Worm (Caenorhabditis elegans) whole organism, late embryonic: ENCODE measurements around the gene metr-1.

Source experiments
- C08G9.2 ChIP-seq: sonication (generic microtip); optimal IDR thresholded peaks from 2 replicates; lab custom pipeline; 2016; ENCODE audit warnings: mild to moderate bottlenecking, missing genetic modification characterization, moderate library complexity, missing compliant biosample characterization
- C38D4.7 ChIP-seq: fragments of 200-800 bp; sonication (Bioruptor generic); optimal IDR thresholded peaks from 2 replicates; lab custom pipeline; 2018; ENCODE audit warnings: mild to moderate bottlenecking, missing genetic modification characterization, moderate library complexity, missing compliant biosample characterization
- K02D7.2 ChIP-seq: sonication (generic microtip); optimal IDR thresholded peaks from 2 replicates; lab custom pipeline; 2017; ENCODE audit warnings: mild to moderate bottlenecking, missing genetic modification characterization, missing compliant biosample characterization
- K09A11.1 ChIP-seq: sonication (generic microtip); optimal IDR thresholded peaks from 2 replicates; lab custom pipeline; 2017; ENCODE audit warnings: antibody characterized with exemption, mild to moderate bottlenecking, missing genetic modification characterization, missing compliant biosample characterization; ENCODE audit not compliant: insufficient read depth
- Y22D7AL.16 ChIP-seq: sonication (generic microtip); optimal IDR thresholded peaks from 2 replicates; lab custom pipeline; 2016; ENCODE audit warnings: missing genetic modification characterization, missing compliant biosample characterization
- ahr-1 ChIP-seq: sonication (generic microtip); optimal IDR thresholded peaks from 2 replicates; lab custom pipeline; 2016; ENCODE audit warnings: missing genetic modification characterization, missing compliant biosample characterization
- ama-1 ChIP-seq: fragments of 150-350 bp; optimal IDR thresholded peaks from 2 replicates; lab custom pipeline; 2014
- ceh-19 ChIP-seq: fragments of 200-800 bp; sonication (Bioruptor generic); optimal IDR thresholded peaks from 2 replicates; lab custom pipeline; 2018; ENCODE audit warnings: mild to moderate bottlenecking, missing genetic modification characterization, missing compliant biosample characterization
- ceh-30 ChIP-seq: fragments of 150-350 bp; optimal IDR thresholded peaks from 2 replicates; lab custom pipeline; 2014; ENCODE audit warnings: missing biosample characterization, missing genetic modification characterization
- ceh-31 ChIP-seq: sonication (generic microtip); optimal IDR thresholded peaks from 2 replicates; lab custom pipeline; 2016; ENCODE audit warnings: missing genetic modification characterization, missing compliant biosample characterization
- ceh-6 ChIP-seq: fragments of 200-800 bp; sonication (Bioruptor generic); optimal IDR thresholded peaks from 2 replicates; lab custom pipeline; 2018; ENCODE audit warnings: mild to moderate bottlenecking, missing genetic modification characterization, missing compliant biosample characterization
- che-1 ChIP-seq: sonication (generic microtip); optimal IDR thresholded peaks from 2 replicates; lab custom pipeline; 2016; ENCODE audit warnings: mild to moderate bottlenecking, missing genetic modification characterization, missing compliant biosample characterization
- eyg-1 ChIP-seq: sonication (generic microtip); optimal IDR thresholded peaks from 2 replicates; lab custom pipeline; 2016; ENCODE audit warnings: missing genotype, missing genetic modification characterization, missing compliant biosample characterization
- fkh-6 ChIP-seq: sonication (generic microtip); optimal IDR thresholded peaks from 2 replicates; lab custom pipeline; 2016; ENCODE audit warnings: missing genetic modification characterization, missing compliant biosample characterization
- gmeb-2 ChIP-seq: sonication (generic microtip); optimal IDR thresholded peaks from 2 replicates; lab custom pipeline; 2016; ENCODE audit warnings: missing genetic modification characterization, inconsistent platforms, missing compliant biosample characterization
- hlh-30 ChIP-seq: sonication (generic microtip); optimal IDR thresholded peaks from 2 replicates; lab custom pipeline; 2017; ENCODE audit warnings: antibody characterized with exemption, missing genetic modification characterization, missing compliant biosample characterization; ENCODE audit not compliant: insufficient read depth
- hlh-8 ChIP-seq: sonication (generic microtip); optimal IDR thresholded peaks from 2 replicates; lab custom pipeline; 2016; ENCODE audit warnings: missing genotype, missing genetic modification characterization, missing compliant biosample characterization
- madf-2 ChIP-seq: sonication (generic microtip); optimal IDR thresholded peaks from 2 replicates; lab custom pipeline; 2017; ENCODE audit warnings: missing genetic modification characterization, missing compliant biosample characterization
- mec-3 ChIP-seq: sonication (generic microtip); optimal IDR thresholded peaks from 2 replicates; lab custom pipeline; 2016; ENCODE audit warnings: borderline replicate concordance, missing genetic modification characterization, missing compliant biosample characterization
- nhr-232 ChIP-seq: sonication (generic microtip); optimal IDR thresholded peaks from 2 replicates; lab custom pipeline; 2016; ENCODE audit warnings: missing genetic modification characterization, missing compliant biosample characterization
- npax-4 ChIP-seq: sonication (generic microtip); optimal IDR thresholded peaks from 2 replicates; lab custom pipeline; 2016; ENCODE audit warnings: missing genetic modification characterization, missing compliant biosample characterization
- pat-9 ChIP-seq: fragments of 200-800 bp; sonication (Bioruptor generic); optimal IDR thresholded peaks from 2 replicates; lab custom pipeline; 2018; ENCODE audit warnings: mild to moderate bottlenecking, missing genetic modification characterization, moderate library complexity, missing compliant biosample characterization
- pax-1 ChIP-seq: fragments of 150-350 bp; optimal IDR thresholded peaks from 2 replicates; lab custom pipeline; 2014; ENCODE audit warnings: missing biosample characterization, missing genetic modification characterization
- pqm-1 ChIP-seq: sonication (generic microtip); optimal IDR thresholded peaks from 2 replicates; lab custom pipeline; 2016; ENCODE audit warnings: missing genetic modification characterization, missing compliant biosample characterization
- pros-1 ChIP-seq: fragments of 150-350 bp; optimal IDR thresholded peaks from 2 replicates; lab custom pipeline; 2014; ENCODE audit warnings: missing biosample characterization, missing genetic modification reagents, missing genetic modification characterization
- sdc-2 ChIP-seq: sonication (generic microtip); optimal IDR thresholded peaks from 2 replicates; lab custom pipeline; 2016; ENCODE audit warnings: missing genotype, missing genetic modification characterization, missing compliant biosample characterization
- sox-4 ChIP-seq: sonication (generic microtip); optimal IDR thresholded peaks from 2 replicates; lab custom pipeline; 2017; ENCODE audit warnings: mild to moderate bottlenecking, missing genetic modification characterization, inconsistent platforms, missing compliant biosample characterization
- tbx-7 ChIP-seq: sonication (generic microtip); optimal IDR thresholded peaks from 2 replicates; lab custom pipeline; 2016; ENCODE audit warnings: missing genotype, missing genetic modification characterization, missing compliant biosample characterization
- unc-42 ChIP-seq: sonication (generic microtip); optimal IDR thresholded peaks from 2 replicates; lab custom pipeline; 2016; ENCODE audit warnings: missing genotype, missing genetic modification characterization, missing compliant biosample characterization
- unc-55 ChIP-seq: sonication (generic microtip); optimal IDR thresholded peaks from 2 replicates; lab custom pipeline; 2017; ENCODE audit warnings: missing biosample characterization, missing genetic modification reagents, missing genetic modification characterization
- unc-86 ChIP-seq: sonication (generic microtip); optimal IDR thresholded peaks from 2 replicates; lab custom pipeline; 2016; ENCODE audit warnings: missing genetic modification characterization, missing compliant biosample characterization
- zip-5 ChIP-seq: sonication (generic microtip); optimal IDR thresholded peaks from 2 replicates; lab custom pipeline; 2016; ENCODE audit warnings: missing genetic modification characterization, missing compliant biosample characterization
- ztf-16 ChIP-seq: sonication (generic microtip); optimal IDR thresholded peaks from 2 replicates; lab custom pipeline; 2017; ENCODE audit warnings: missing genetic modification characterization, missing compliant biosample characterization

metr-1 gene

DNA sequence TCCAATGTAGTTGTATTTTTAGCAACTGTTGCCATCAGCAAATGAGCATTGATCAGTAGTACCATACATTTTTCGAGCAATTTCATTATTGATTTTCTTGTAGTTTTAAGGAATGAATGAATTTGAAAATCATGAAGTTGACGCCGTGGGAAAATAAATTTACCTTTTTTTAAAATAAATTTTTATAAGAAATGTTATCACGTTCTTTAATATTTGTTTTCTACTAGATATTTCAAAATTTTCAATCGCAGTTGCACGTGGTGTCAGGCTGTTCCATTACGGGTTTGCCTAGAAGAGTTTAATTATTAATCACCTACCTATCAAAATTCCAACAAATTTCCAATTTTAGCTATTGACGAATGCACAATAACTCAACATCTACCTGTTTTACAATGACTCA lies 30.4 kb downstream of the metr-1 start, which contains the start of gene R03D7.8:
Gene R03D7.8, minus strand, starts transcription at position 101 of the 400 bp plus-strand sequence.
- TF ChIP-seq pax-1 (no peak), Y22D7AL.16 (tag; lab: Kevin White, UChicago) (no peak), che-1 (tag; lab: Kevin White, UChicago) (no peak), ama-1 (lab: Kevin White, UChicago) (no peak), mec-3 (tag; lab: Kevin White, UChicago) (no peak), pat-9 (tag; lab: Kevin White, UChicago) (no peak), hlh-30 (tag; lab: Kevin White, UChicago) (no peak), madf-2 (no peak), ceh-6 (GFP tag; lab: Kevin White, UChicago) (no peak), ztf-16 (tag; lab: Kevin White, UChicago) (no peak), tbx-7 (no peak), unc-86 (tag; lab: Kevin White, UChicago) (no peak), ceh-19 (GFP tag; lab: Kevin White, UChicago) (no peak)

DNA sequence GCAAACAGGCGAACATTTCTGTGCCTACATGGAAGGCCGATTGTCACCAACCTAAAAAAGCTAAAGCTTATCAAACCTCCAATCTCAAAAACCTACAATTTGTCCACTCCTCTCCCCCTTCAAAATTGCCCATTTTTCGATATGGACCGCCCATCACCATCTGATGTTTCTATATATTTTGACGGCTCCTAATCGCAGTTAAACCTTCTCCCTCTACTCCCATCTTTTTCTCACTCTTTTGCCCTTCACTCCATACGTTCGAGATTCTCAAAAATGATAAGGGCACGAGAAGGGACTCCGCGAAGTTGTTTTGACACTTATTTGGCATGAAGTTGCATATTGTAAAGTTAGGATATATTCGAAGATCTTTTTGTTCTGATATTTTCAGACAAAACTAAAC lies 32.8 kb downstream of the metr-1 start:
- TF ChIP-seq sdc-2 (tag; lab: Kevin White, UChicago), result no peak
- TF ChIP-seq pros-1 (tag; lab: Kevin White, UChicago), result no peak
- TF ChIP-seq npax-4, result no peak
- no peak for TF ChIP-seq Y22D7AL.16 (tag; lab: Kevin White, UChicago)
- TF ChIP-seq, all 69 proteins: peak for 0

DNA sequence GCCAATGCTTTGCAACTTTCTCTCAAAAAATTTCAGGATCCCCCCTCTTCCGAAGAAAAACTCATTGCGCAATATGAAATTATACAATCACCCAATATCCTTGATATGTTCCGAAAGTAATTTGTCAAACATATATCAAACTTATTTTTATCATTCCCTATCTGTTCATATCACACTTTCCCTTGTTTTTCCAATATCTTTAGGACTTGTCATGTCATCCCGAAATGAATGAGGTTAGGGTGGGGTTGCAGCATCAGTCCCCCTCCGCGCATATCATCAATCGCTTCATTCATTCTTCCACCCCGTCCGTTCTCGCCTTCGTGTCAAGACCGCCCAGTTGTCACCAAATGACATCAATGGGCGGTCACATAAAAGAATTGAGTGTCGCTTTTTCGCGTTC lies 33.3 kb downstream of the metr-1 start:
- TF ChIP-seq pros-1 (tag; lab: Kevin White, UChicago) (no peak), ahr-1 (tag; lab: Kevin White, UChicago) (no peak), C08G9.2 (tag; lab: Kevin White, UChicago) (no peak), ceh-30 (tag; lab: Kevin White, UChicago) (no peak), tbx-7 (no peak), ceh-6 (GFP tag; lab: Kevin White, UChicago) (no peak), nhr-232 (tag; lab: Kevin White, UChicago) (no peak), unc-55 (GFP tag; lab: Kevin White, UChicago) (no peak), che-1 (tag; lab: Kevin White, UChicago) (no peak), pax-1 (no peak), sox-4 (tag; lab: Kevin White, UChicago) (no peak), ceh-31 (no peak), eyg-1 (tag; lab: Kevin White, UChicago) (no peak), madf-2 (no peak), gmeb-2 (tag; lab: Kevin White, UChicago) (no peak), hlh-8 (tag; lab: Kevin White, UChicago) (no peak), K02D7.2 (tag; lab: Kevin White, UChicago) (no peak)

DNA sequence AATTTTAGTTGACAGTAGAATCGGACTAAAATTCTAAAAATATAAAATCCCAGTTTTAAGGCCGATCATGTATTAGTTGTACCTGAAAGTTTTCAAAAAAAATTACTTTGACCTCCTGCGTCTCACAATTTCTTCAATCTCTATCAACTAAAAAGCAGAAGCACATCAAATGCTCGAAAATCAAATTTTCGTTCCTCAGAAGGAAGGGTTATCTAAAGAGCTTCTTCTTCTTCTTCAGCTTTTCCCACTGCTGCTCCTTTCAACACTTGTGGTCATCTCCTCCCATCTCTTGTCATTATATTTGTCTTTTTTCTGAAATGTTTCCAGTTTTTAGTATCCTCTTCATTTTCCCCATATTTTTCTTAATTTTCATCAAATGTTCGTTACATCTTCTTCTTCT lies 38.4 kb downstream of the metr-1 start:
- TF ChIP-seq C38D4.7 (GFP tag; lab: Kevin White, UChicago) (no peak), unc-42 (tag; lab: Kevin White, UChicago) (peak; percentile 51)
- TF ChIP-seq, all 69 proteins: peak for 1

DNA sequence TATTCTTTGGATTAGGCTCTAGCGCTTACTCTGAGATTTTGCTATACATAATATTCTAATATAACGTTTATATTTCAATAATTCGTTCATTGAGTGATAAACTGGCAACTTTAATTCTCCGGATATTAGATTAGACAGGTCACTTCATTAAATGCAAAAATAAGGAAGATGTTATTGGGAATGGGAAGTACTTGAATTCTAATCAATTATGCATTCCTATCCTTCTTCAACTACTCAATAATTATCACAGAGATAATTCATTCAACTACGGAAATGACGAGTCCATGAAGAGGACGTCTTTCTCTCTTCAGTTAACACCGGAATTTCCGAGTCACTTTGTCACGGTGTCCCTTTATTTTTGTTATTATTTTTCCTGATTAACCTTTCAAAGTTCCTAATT lies 44.3 kb downstream of the metr-1 start:
- TF ChIP-seq fkh-6 (tag; lab: Kevin White, UChicago) (no peak), zip-5 (tag; lab: Kevin White, UChicago) (no peak), mec-3 (tag; lab: Kevin White, UChicago) (no peak), pax-1 (no peak), K09A11.1 (tag; lab: Kevin White, UChicago) (no peak), C08G9.2 (tag; lab: Kevin White, UChicago) (no peak), pqm-1 (tag; lab: Kevin White, UChicago) (no peak)
